Worm (Caenorhabditis elegans): ENCODE data around the gene R07E5.4.

The R07E5.4 gene

DNA sequence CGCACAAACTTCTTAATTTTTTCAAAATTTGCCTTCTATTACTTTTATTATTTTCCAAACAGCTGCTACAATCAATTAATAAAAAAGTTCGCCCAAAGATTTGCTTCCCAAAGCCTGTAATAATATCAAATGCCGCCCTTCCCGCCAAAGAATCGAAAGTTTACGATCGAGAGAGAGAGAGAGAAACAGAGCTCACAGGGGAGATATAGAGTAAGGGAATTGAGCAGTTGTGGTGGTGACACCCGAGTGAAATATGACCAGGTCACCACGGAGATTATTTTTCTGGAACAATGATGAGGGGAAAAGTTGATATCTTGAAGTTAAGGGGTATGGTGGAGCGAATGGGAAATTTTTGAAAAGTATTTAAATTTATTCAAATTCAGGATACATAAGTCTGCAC, 34.7 kb upstream of the R07E5.4 start:
- TF ChIP-seq lin-13 (GFP tag; optimal IDR thresholded peaks at IDR 0.05) (no peak), pha-4 (GFP tag; IDR thresholded peaks at IDR 0.05) (no peak), pha-4 (tag; optimal IDR thresholded peaks at IDR 0.05) (no peak), hif-1 (tag; optimal IDR thresholded peaks at IDR 0.05) (no peak), duxl-1 (tag; optimal IDR thresholded peaks at IDR 0.05; ENCODE audit: poor library complexity) (no peak), nhr-48 (tag; optimal IDR thresholded peaks at IDR 0.05) (no peak), ZK546.5 (tag; optimal IDR thresholded peaks at IDR 0.05) (no peak), fkh-10 (GFP tag; optimal IDR thresholded peaks at IDR 0.05) (no peak), daf-19 (GFP tag; conservative IDR thresholded peaks at IDR 0.05) (no peak), Y48G9A.11 (GFP tag; IDR thresholded peaks at IDR 0.05) (no peak), Y105C5A.15 (GFP tag; IDR thresholded peaks at IDR 0.05) (no peak), unc-130 (GFP tag; optimal IDR thresholded peaks at IDR 0.05) (no peak), R02D3.7 (tag; optimal IDR thresholded peaks at IDR 0.05) (no peak)

DNA sequence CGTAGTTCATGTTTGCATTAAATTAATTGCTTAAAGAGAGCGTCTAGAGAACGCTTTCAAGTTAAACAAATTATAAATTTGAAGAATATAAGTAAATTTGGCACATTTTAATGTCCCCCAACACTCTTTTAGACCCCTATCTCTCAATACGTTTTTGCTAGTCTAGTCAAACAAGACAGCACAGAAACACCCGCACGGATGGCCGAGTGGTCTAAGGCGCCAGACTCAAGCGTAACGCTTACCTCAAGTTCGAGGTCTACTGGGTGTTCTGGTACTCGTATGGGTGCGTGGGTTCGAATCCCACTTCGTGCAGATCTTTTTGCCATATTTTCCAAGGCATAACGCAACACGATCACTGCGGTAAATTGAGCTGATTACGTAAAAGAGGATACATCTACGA, 32.3 kb upstream of the R07E5.4 start:
- no peak for TF ChIP-seq fos-1 (tag; optimal IDR thresholded peaks at IDR 0.05)
- 0 out of 4 replicates have a peak, but pooled peaks of 1 of the 2 experiments have one; percentile 18 for TF ChIP-seq madf-5 (GFP tag; IDR thresholded peaks at IDR 0.05)
- TF ChIP-seq Y105C5A.15 (GFP tag; IDR thresholded peaks at IDR 0.05) = no peak
- no peak for TF ChIP-seq dpl-1 (GFP tag; optimal IDR thresholded peaks at IDR 0.05)
- 0 out of 2 replicates have a peak, but pooled peaks have one; percentile 43 for TF ChIP-seq dmd-9 (GFP tag; IDR thresholded peaks at IDR 0.05)
- TF ChIP-seq mdl-1 (tag; optimal IDR thresholded peaks at IDR 0.05) = no peak
- TF ChIP-seq nhr-237 (tag; optimal IDR thresholded peaks at IDR 0.05) = no peak
- TF ChIP-seq ztf-11 (tag; optimal IDR thresholded peaks at IDR 0.05) = no peak
- no peak for TF ChIP-seq lin-15B (tag; optimal IDR thresholded peaks at IDR 0.05)
- 0 out of 2 replicates have a peak, but pooled peaks have one; percentile 25 for TF ChIP-seq snpc-1.2 (GFP tag; IDR thresholded peaks at IDR 0.05)
- TF ChIP-seq nhr-41 (GFP tag; IDR thresholded peaks at IDR 0.05) = no peak
- no peak for TF ChIP-seq nhr-6 (tag; optimal IDR thresholded peaks at IDR 0.05)
- no peak for TF ChIP-seq ceh-32 (tag; optimal IDR thresholded peaks at IDR 0.05; ENCODE audit: poor library complexity)
- TF ChIP-seq rbr-2 (tag; optimal IDR thresholded peaks at IDR 0.05) = peak; percentile 12
- peak; percentile 35 for TF ChIP-seq duxl-1 (tag; optimal IDR thresholded peaks at IDR 0.05; ENCODE audit: poor library complexity)
- TF ChIP-seq F26F4.8 (GFP tag; conservative IDR thresholded peaks at IDR 0.05) = no peak
- TF ChIP-seq saeg-2 (GFP tag; IDR thresholded peaks at IDR 0.05) = no peak
- TF ChIP-seq mxl-3 (GFP tag; optimal IDR thresholded peaks at IDR 0.05) = no peak
- no peak for TF ChIP-seq F49E8.2 (tag; optimal IDR thresholded peaks at IDR 0.05; ENCODE audit: borderline replicate concordance)
- TF ChIP-seq Y5F2A.4 (GFP tag; optimal IDR thresholded peaks at IDR 0.05) = no peak
- peak; percentile 73; the same call in 1 of the 2 replicates for TF ChIP-seq lim-7 (GFP tag; IDR thresholded peaks at IDR 0.05)
- no peak for TF ChIP-seq lsy-2 (tag; optimal IDR thresholded peaks at IDR 0.05)
- TF ChIP-seq tra-1 (GFP tag; IDR thresholded peaks at IDR 0.05) = no peak
- TF ChIP-seq F44E2.7 (GFP tag; IDR thresholded peaks at IDR 0.05) = 0 out of 2 replicates have a peak, but pooled peaks have one; percentile 34
- no peak for TF ChIP-seq fkh-10 (GFP tag; optimal IDR thresholded peaks at IDR 0.05)
- no peak for TF ChIP-seq sdz-12 (GFP tag; optimal IDR thresholded peaks at IDR 0.05)
- no peak for TF ChIP-seq T26A8.4 (GFP tag; IDR thresholded peaks at IDR 0.05)
- no peak for TF ChIP-seq F10B5.3 (tag; optimal IDR thresholded peaks at IDR 0.05)
- no peak for TF ChIP-seq set-16 (GFP tag; IDR thresholded peaks at IDR 0.05)
- TF ChIP-seq ZK337.2 (GFP tag; IDR thresholded peaks at IDR 0.05) = no peak
- no peak for TF ChIP-seq aly-2 (tag; optimal IDR thresholded peaks at IDR 0.05)
- peak; percentile 63; the same call in 1 of the 2 replicates for TF ChIP-seq Y48G9A.11 (GFP tag; IDR thresholded peaks at IDR 0.05)
- no peak for TF ChIP-seq nhr-111 (GFP tag; optimal IDR thresholded peaks at IDR 0.05)
- TF ChIP-seq unc-130 (GFP tag; optimal IDR thresholded peaks at IDR 0.05) = no peak
- no peak for TF ChIP-seq cey-2 (tag; optimal IDR thresholded peaks at IDR 0.05; ENCODE audit: borderline replicate concordance, insufficient read depth)
- TF ChIP-seq vab-7 (GFP tag; IDR thresholded peaks at IDR 0.05) = peak; percentile 71
- TF ChIP-seq ama-1 (optimal IDR thresholded peaks at IDR 0.05) = no peak
- TF ChIP-seq unc-62 (GFP tag; optimal IDR thresholded peaks at IDR 0.05 in 1 of 2) = peak in 1 of 2 experiments; percentile 52
- no peak for TF ChIP-seq unc-62 (tag; optimal IDR thresholded peaks at IDR 0.05)
- TF ChIP-seq hmg-1.1 (GFP tag; IDR thresholded peaks at IDR 0.05) = 0 out of 2 replicates have a peak, but pooled peaks have one; percentile 36
- 0 out of 2 replicates have a peak, but pooled peaks have one; percentile 16 for TF ChIP-seq lin-29 (GFP tag; IDR thresholded peaks at IDR 0.05)
